Fruit fly (Drosophila melanogaster) whole organism, pupa: ENCODE data around the gene Hacd1.

Experiments
- CG4496 ChIP-seq: fragments of 200-800 bp; sonication (Bioruptor generic); IDR thresholded peaks from 3 replicates; pipeline ENCODE4 v1.3.6; 2022; ENCODE audit warnings: missing biosample characterization, missing genetic modification characterization
- EcR ChIP-seq: fragments of 200-800 bp; sonication (Bioruptor generic); optimal IDR thresholded peaks from 3 replicates; lab custom pipeline; 2019; ENCODE audit warnings: missing biosample characterization, missing genetic modification characterization, mild to moderate bottlenecking, moderate library complexity, missing genetic modification reagents

DNA sequence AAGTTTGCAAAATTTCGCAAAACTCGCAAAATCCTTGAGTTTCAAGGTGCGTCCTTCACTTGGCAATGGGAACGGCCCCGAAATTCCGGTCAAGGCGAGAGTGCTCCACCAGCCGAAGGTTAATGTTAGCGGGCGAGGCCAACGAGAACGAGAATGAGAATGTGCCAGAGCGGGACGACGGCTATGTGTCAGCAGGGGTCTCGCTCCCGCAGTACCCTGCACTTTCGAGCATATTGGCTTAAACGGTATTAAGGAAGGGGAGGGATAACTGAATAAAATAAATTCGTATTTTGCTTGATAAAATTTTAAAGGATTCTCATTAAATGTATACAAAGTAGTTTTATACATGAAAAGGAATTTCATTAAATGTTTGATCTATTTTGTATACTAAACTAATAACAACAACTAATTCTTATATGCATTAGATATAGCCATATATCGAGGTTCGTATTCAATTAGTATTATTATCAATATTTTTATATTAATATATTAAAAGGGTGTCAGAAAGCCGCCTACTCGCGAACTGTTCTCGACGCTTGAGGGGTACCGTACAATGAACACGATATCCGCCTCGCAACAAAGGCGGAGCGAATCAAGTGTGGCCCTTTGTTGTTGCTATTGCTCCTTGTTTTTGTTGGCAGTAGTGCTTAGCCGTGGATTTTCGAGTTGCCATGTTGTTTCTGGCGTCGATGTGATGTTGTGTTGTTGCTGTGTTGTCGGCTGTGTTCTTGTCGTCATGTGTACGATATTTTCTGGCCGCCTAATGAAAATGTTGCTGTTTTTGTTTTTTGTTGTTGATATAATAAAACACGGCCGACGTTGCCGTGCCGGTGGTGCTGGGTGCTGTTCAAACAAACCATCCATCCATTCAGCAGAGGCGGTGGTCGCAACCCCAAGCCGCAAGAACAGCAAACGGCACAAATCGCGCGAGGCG lies 4.6 kb upstream of the Hacd1 start:
- TF ChIP-seq EcR (GFP tag; lab: Kevin White, UChicago) = no peak
- TF ChIP-seq CG4496 (GFP tag; lab: Robert Waterston, UW) = no peak
